Worm (Caenorhabditis elegans) whole organism, late embryonic: ENCODE results near the gene icl-1.

Experiments
- C08G9.2 ChIP-seq: sonication (generic microtip); optimal IDR thresholded peaks from 2 replicates; lab custom pipeline; 2016; ENCODE audit warnings: mild to moderate bottlenecking, missing genetic modification characterization, moderate library complexity, missing compliant biosample characterization
- C38D4.7 ChIP-seq: fragments of 200-800 bp; sonication (Bioruptor generic); optimal IDR thresholded peaks from 2 replicates; lab custom pipeline; 2018; ENCODE audit warnings: mild to moderate bottlenecking, missing genetic modification characterization, moderate library complexity, missing compliant biosample characterization
- F13H6.1 ChIP-seq: sonication (generic microtip); optimal IDR thresholded peaks from 2 replicates; lab custom pipeline; 2016; ENCODE audit warnings: missing genetic modification characterization, missing compliant biosample characterization
- K02D7.2 ChIP-seq: sonication (generic microtip); optimal IDR thresholded peaks from 2 replicates; lab custom pipeline; 2017; ENCODE audit warnings: mild to moderate bottlenecking, missing genetic modification characterization, missing compliant biosample characterization
- K09A11.1 ChIP-seq: sonication (generic microtip); optimal IDR thresholded peaks from 2 replicates; lab custom pipeline; 2017; ENCODE audit warnings: antibody characterized with exemption, mild to moderate bottlenecking, missing genetic modification characterization, missing compliant biosample characterization; ENCODE audit not compliant: insufficient read depth
- Y22D7AL.16 ChIP-seq: sonication (generic microtip); optimal IDR thresholded peaks from 2 replicates; lab custom pipeline; 2016; ENCODE audit warnings: missing genetic modification characterization, missing compliant biosample characterization
- ceh-18 ChIP-seq: sonication (generic microtip); optimal IDR thresholded peaks from 2 replicates; lab custom pipeline; 2016; ENCODE audit warnings: missing genetic modification characterization, missing compliant biosample characterization
- ceh-19 ChIP-seq: fragments of 200-800 bp; sonication (Bioruptor generic); optimal IDR thresholded peaks from 2 replicates; lab custom pipeline; 2018; ENCODE audit warnings: mild to moderate bottlenecking, missing genetic modification characterization, missing compliant biosample characterization
- ceh-24 ChIP-seq: sonication (generic microtip); optimal IDR thresholded peaks from 2 replicates; lab custom pipeline; 2016; ENCODE audit warnings: mild to moderate bottlenecking, missing genetic modification characterization, missing compliant biosample characterization
- ceh-31 ChIP-seq: sonication (generic microtip); optimal IDR thresholded peaks from 2 replicates; lab custom pipeline; 2016; ENCODE audit warnings: missing genetic modification characterization, missing compliant biosample characterization
- ceh-48 ChIP-seq: sonication (generic microtip); optimal IDR thresholded peaks from 2 replicates; lab custom pipeline; 2016; ENCODE audit warnings: missing genetic modification characterization, inconsistent platforms, missing compliant biosample characterization
- ceh-6 ChIP-seq: fragments of 200-800 bp; sonication (Bioruptor generic); optimal IDR thresholded peaks from 2 replicates; lab custom pipeline; 2018; ENCODE audit warnings: mild to moderate bottlenecking, missing genetic modification characterization, missing compliant biosample characterization
- che-1 ChIP-seq: sonication (generic microtip); optimal IDR thresholded peaks from 2 replicates; lab custom pipeline; 2016; ENCODE audit warnings: mild to moderate bottlenecking, missing genetic modification characterization, missing compliant biosample characterization
- dve-1 ChIP-seq: sonication (generic microtip); optimal IDR thresholded peaks from 2 replicates; lab custom pipeline; 2017; ENCODE audit warnings: antibody characterized with exemption, mild to moderate bottlenecking, missing genetic modification characterization, missing compliant biosample characterization
- elt-2 ChIP-seq: sonication (generic microtip); optimal IDR thresholded peaks from 2 replicates; lab custom pipeline; 2016; ENCODE audit warnings: missing genetic modification reagents, missing genetic modification characterization, missing compliant biosample characterization
- fkh-10 ChIP-seq: fragments of 150-350 bp; optimal IDR thresholded peaks from 2 replicates; lab custom pipeline; 2014; ENCODE audit warnings: missing biosample characterization, missing genetic modification reagents, missing genetic modification characterization
- fkh-6 ChIP-seq: sonication (generic microtip); optimal IDR thresholded peaks from 2 replicates; lab custom pipeline; 2016; ENCODE audit warnings: missing genetic modification characterization, missing compliant biosample characterization
- gmeb-2 ChIP-seq: sonication (generic microtip); optimal IDR thresholded peaks from 2 replicates; lab custom pipeline; 2016; ENCODE audit warnings: missing genetic modification characterization, inconsistent platforms, missing compliant biosample characterization
- hlh-13 ChIP-seq: fragments of 200-800 bp; sonication (Bioruptor generic); optimal IDR thresholded peaks from 2 replicates; lab custom pipeline; 2018; ENCODE audit warnings: mild to moderate bottlenecking, missing genetic modification characterization, missing compliant biosample characterization
- hlh-15 ChIP-seq: sonication (generic microtip); optimal IDR thresholded peaks from 2 replicates; lab custom pipeline; 2016; ENCODE audit warnings: missing genetic modification characterization, missing compliant biosample characterization
- hlh-30 ChIP-seq: sonication (generic microtip); optimal IDR thresholded peaks from 2 replicates; lab custom pipeline; 2017; ENCODE audit warnings: antibody characterized with exemption, missing genetic modification characterization, missing compliant biosample characterization; ENCODE audit not compliant: insufficient read depth
- hlh-6 ChIP-seq: sonication (generic microtip); optimal IDR thresholded peaks from 2 replicates; lab custom pipeline; 2016; ENCODE audit warnings: missing genotype, missing genetic modification characterization, missing compliant biosample characterization
- hlh-8 ChIP-seq: sonication (generic microtip); optimal IDR thresholded peaks from 2 replicates; lab custom pipeline; 2016; ENCODE audit warnings: missing genotype, missing genetic modification characterization, missing compliant biosample characterization
- madf-2 ChIP-seq: sonication (generic microtip); optimal IDR thresholded peaks from 2 replicates; lab custom pipeline; 2017; ENCODE audit warnings: missing genetic modification characterization, missing compliant biosample characterization
- nfya-1 ChIP-seq: sonication (generic microtip); optimal IDR thresholded peaks from 2 replicates; lab custom pipeline; 2017; ENCODE audit warnings: missing genetic modification characterization, mild to moderate bottlenecking, missing compliant biosample characterization, antibody characterized with exemption, moderate library complexity
- nhr-11 ChIP-seq: fragments of 150-350 bp; optimal IDR thresholded peaks from 2 replicates; lab custom pipeline; 2014; ENCODE audit warnings: missing biosample characterization, missing genetic modification characterization
- npax-4 ChIP-seq: sonication (generic microtip); optimal IDR thresholded peaks from 2 replicates; lab custom pipeline; 2016; ENCODE audit warnings: missing genetic modification characterization, missing compliant biosample characterization
- odd-2 ChIP-seq: sonication (generic microtip); optimal IDR thresholded peaks from 2 replicates; lab custom pipeline; 2017; ENCODE audit warnings: antibody characterized with exemption, mild to moderate bottlenecking, missing genetic modification characterization, missing compliant biosample characterization
- pax-1 ChIP-seq: fragments of 150-350 bp; optimal IDR thresholded peaks from 2 replicates; lab custom pipeline; 2014; ENCODE audit warnings: missing biosample characterization, missing genetic modification characterization
- pha-2 ChIP-seq: sonication (generic microtip); optimal IDR thresholded peaks from 2 replicates; lab custom pipeline; 2017; ENCODE audit warnings: mild to moderate bottlenecking, missing genetic modification characterization, missing compliant biosample characterization
- pha-4 ChIP-seq: fragments of 150-350 bp; optimal IDR thresholded peaks from 2 replicates; lab custom pipeline; 2018; ENCODE audit warnings: missing biosample characterization, missing genetic modification reagents, missing genetic modification characterization
- pqm-1 ChIP-seq: sonication (generic microtip); optimal IDR thresholded peaks from 2 replicates; lab custom pipeline; 2016; ENCODE audit warnings: missing genetic modification characterization, missing compliant biosample characterization
- ref-2 ChIP-seq: sonication (generic microtip); optimal IDR thresholded peaks from 2 replicates; lab custom pipeline; 2016; ENCODE audit warnings: missing genetic modification characterization, missing compliant biosample characterization
- sdc-2 ChIP-seq: sonication (generic microtip); optimal IDR thresholded peaks from 2 replicates; lab custom pipeline; 2016; ENCODE audit warnings: missing genotype, missing genetic modification characterization, missing compliant biosample characterization
- sox-4 ChIP-seq: sonication (generic microtip); optimal IDR thresholded peaks from 2 replicates; lab custom pipeline; 2017; ENCODE audit warnings: mild to moderate bottlenecking, missing genetic modification characterization, inconsistent platforms, missing compliant biosample characterization
- syd-9 ChIP-seq: sonication (generic microtip); optimal IDR thresholded peaks from 2 replicates; lab custom pipeline; 2016; ENCODE audit warnings: mild to moderate bottlenecking, missing genetic modification characterization, moderate library complexity, missing compliant biosample characterization
- tbx-7 ChIP-seq: sonication (generic microtip); optimal IDR thresholded peaks from 2 replicates; lab custom pipeline; 2016; ENCODE audit warnings: missing genotype, missing genetic modification characterization, missing compliant biosample characterization
- ttx-3 ChIP-seq: sonication (generic microtip); optimal IDR thresholded peaks from 2 replicates; lab custom pipeline; 2016; ENCODE audit warnings: missing genetic modification reagents, missing genetic modification characterization, missing compliant biosample characterization
- unc-3 ChIP-seq, 2 experiments: fragments of 200-800 bp in 1 of 2; sonication (Bioruptor generic) in 1 of 2; sonication (generic microtip) in 1 of 2; conservative IDR thresholded peaks in 1 of 2; optimal IDR thresholded peaks in 1 of 2; 2 replicates each; pipeline versions ENCODE4 v1.3.6 to Lab custom; 2016 to 2022; ENCODE audit warnings: missing compliant biosample characterization in 2 of 2, missing genetic modification characterization in 2 of 2, missing genetic modification reagents in 1 of 2
- unc-42 ChIP-seq: sonication (generic microtip); optimal IDR thresholded peaks from 2 replicates; lab custom pipeline; 2016; ENCODE audit warnings: missing genotype, missing genetic modification characterization, missing compliant biosample characterization
- unc-55 ChIP-seq: sonication (generic microtip); optimal IDR thresholded peaks from 2 replicates; lab custom pipeline; 2017; ENCODE audit warnings: missing biosample characterization, missing genetic modification reagents, missing genetic modification characterization
- zip-5 ChIP-seq: sonication (generic microtip); optimal IDR thresholded peaks from 2 replicates; lab custom pipeline; 2016; ENCODE audit warnings: missing genetic modification characterization, missing compliant biosample characterization

The icl-1 gene

ce11 chrV:762340-762739, 34.5 kb upstream of the icl-1 start, which contains the start of gene srp-2:
Gene srp-2 (plus strand): TSS chrV:762640.
- TF ChIP-seq syd-9 (tag; lab: Kevin White, UChicago): no peak
- TF ChIP-seq C38D4.7: no peak
- no peak for TF ChIP-seq ref-2 (tag; lab: Kevin White, UChicago)

DNA sequence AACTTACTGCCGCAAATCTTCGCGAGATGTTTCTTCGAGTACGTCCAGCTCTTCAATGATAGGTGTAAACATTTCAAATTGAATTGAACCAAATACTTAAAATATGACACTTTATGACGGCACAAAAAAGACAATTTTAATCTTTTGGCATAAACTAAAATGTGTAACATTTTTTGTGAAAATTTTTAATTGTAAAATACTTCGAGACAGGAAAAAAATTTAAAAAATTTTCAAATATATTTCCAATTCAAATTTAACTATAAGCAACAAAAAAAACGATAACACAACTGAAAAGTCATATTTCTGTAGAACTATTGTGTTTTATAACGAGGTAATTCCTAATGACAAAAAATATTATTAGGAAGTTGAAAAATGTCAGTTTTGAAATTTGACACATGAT, 34.1 kb upstream of the icl-1 start, which contains the start of gene C05E4.12:
C05E4.12 (minus strand) TSS at position 101 of the 400 bp plus-strand sequence.
- TF ChIP-seq K09A11.1 (tag; lab: Kevin White, UChicago): no peak
- TF ChIP-seq nhr-11: no peak
- TF ChIP-seq unc-3 (GFP tag; conservative IDR thresholded peaks at IDR 0.05; lab: Robert Waterston, UW): no peak
- no peak for TF ChIP-seq unc-3 (tag; optimal IDR thresholded peaks at IDR 0.05; lab: Kevin White, UChicago)

DNA sequence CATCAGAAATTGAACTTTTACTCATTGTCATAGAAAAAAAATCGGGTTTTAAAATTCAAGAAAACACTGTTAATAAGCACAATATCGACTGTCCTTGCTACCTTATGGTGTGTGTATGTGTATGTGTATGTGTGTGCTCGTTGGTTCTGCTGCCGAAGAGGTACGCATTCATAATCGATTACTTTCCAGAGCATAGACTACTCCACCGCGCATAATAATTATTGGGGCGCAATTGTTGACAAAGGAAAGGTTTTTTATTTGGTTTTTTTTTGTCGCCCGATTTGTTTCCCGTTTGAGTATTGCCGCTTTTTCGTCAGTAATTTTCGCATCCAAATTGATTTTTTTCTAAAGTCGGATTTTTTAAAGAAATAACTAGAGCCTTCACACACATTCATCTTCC, 33.4 kb upstream of the icl-1 start, which contains the start of gene C05E4.15:
C05E4.15 (minus strand) TSS at position 101 of the 400 bp plus-strand sequence.
- no peak for TF ChIP-seq C08G9.2 (tag; lab: Kevin White, UChicago)
- no peak for TF ChIP-seq K09A11.1 (tag; lab: Kevin White, UChicago)
- no peak for TF ChIP-seq nfya-1 (tag; lab: Kevin White, UChicago)
- no peak for TF ChIP-seq sox-4 (tag; lab: Kevin White, UChicago)
- TF ChIP-seq ceh-48: no peak
- TF ChIP-seq tbx-7 (tag; lab: Kevin White, UChicago): no peak
- TF ChIP-seq ref-2 (tag; lab: Kevin White, UChicago): no peak
- no peak for TF ChIP-seq unc-55 (GFP tag; lab: Kevin White, UChicago)
- no peak for TF ChIP-seq unc-42 (tag; lab: Kevin White, UChicago)
- no peak for TF ChIP-seq hlh-8 (tag; lab: Kevin White, UChicago)
- TF ChIP-seq pha-2 (tag; lab: Kevin White, UChicago): no peak
- TF ChIP-seq fkh-6 (tag; lab: Kevin White, UChicago): no peak
- no peak for TF ChIP-seq nhr-11
- no peak for TF ChIP-seq hlh-6 (tag; lab: Kevin White, UChicago)
- no peak for TF ChIP-seq ttx-3
- TF ChIP-seq fkh-10 (GFP tag; lab: Kevin White, UChicago): no peak
- no peak for TF ChIP-seq npax-4 (tag; lab: Kevin White, UChicago)
- TF ChIP-seq hlh-30 (tag; lab: Kevin White, UChicago): no peak
- no peak for TF ChIP-seq hlh-13 (GFP tag; lab: Kevin White, UChicago)

DNA sequence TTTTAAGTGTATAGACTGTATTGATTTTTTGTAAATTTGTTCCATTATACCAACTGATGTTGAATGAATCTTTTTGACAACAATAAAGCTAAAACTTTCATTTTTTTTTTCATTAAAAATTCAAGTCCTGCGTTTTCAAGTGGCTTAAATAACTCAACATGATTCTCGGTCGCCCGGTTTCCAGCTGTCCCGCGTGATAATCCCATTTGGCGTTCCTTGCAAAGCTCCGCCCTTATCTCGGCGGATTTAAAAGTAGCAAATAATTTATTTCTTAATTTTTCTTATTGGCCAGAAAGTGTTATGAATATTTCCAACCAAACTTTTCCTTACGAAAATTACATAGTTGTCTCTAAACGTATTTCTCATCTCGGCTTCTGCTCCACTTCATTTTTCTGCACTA, 28.4 kb upstream of the icl-1 start, which contains the start of gene str-20:
str-20 (plus strand) TSS at position 301 of the 400 bp plus-strand sequence.
- TF ChIP-seq pqm-1 (tag; lab: Kevin White, UChicago): no peak
- no peak for TF ChIP-seq pha-2 (tag; lab: Kevin White, UChicago)
- TF ChIP-seq ceh-31 (tag; lab: Kevin White, UChicago): no peak
- TF ChIP-seq Y22D7AL.16 (tag; lab: Kevin White, UChicago): no peak
- TF ChIP-seq ceh-24 (tag; lab: Kevin White, UChicago): no peak
- no peak for TF ChIP-seq gmeb-2 (tag; lab: Kevin White, UChicago)
- TF ChIP-seq sox-4 (tag; lab: Kevin White, UChicago): no peak
- TF ChIP-seq pha-4: no peak
- TF ChIP-seq nhr-11: no peak
- TF ChIP-seq zip-5 (tag; lab: Kevin White, UChicago): no peak
- no peak for TF ChIP-seq C38D4.7
- TF ChIP-seq odd-2: no peak
- TF ChIP-seq hlh-6 (tag; lab: Kevin White, UChicago): no peak
- no peak for TF ChIP-seq che-1 (tag; lab: Kevin White, UChicago)

DNA sequence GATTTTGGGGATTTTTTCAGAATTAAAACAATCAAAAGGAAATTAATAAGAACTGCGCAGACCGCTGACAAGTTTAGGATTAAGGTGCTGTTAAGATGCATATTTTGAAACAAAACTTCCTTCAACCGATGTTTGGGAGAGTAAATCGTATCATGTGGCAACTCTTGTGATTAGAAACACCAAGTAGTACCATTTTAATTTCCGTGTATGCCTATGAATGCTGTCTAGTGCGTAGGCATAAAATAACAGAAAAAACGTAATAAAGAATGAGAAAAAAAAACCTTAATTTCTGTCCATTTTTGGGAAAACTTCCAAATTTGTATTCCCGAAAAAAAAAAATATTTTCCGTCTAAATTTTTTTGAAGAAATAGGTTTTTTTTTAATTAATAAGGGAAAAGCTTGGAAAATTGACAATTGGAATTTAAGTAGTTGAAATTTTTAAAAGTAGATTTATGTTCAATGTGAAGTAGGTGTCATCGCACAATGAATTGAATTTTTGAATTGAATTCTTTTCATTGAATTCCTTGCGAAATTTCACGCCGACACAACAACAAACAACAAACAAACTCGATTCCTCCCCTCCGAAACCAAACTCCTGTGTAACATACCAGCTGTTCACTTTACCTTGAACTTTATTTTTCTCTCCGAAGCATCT, 25.0 kb upstream of the icl-1 start, which contains the start of the genes str-262 and srp-1:
str-262 (minus strand) TSS at position 101 of the 655 bp plus-strand sequence.
srp-1 (plus strand) TSS at position 605 of the 655 bp plus-strand sequence.
- TF ChIP-seq hlh-15 (tag; lab: Kevin White, UChicago) (no peak), ceh-19 (GFP tag; lab: Kevin White, UChicago) (no peak), sdc-2 (no peak), pax-1 (tag; lab: Kevin White, UChicago) (no peak), madf-2 (tag; lab: Kevin White, UChicago) (no peak), elt-2 (tag; lab: Kevin White, UChicago) (no peak), ceh-18 (tag; lab: Kevin White, UChicago) (no peak), hlh-6 (tag; lab: Kevin White, UChicago) (no peak), nfya-1 (tag; lab: Kevin White, UChicago) (no peak), C08G9.2 (tag; lab: Kevin White, UChicago) (no peak), ceh-24 (tag; lab: Kevin White, UChicago) (no peak), ceh-6 (GFP tag; lab: Kevin White, UChicago) (no peak), ref-2 (tag; lab: Kevin White, UChicago) (no peak), dve-1 (tag; lab: Kevin White, UChicago) (no peak), F13H6.1 (tag; lab: Kevin White, UChicago) (no peak), K02D7.2 (tag; lab: Kevin White, UChicago) (no peak), ceh-31 (tag; lab: Kevin White, UChicago) (no peak)
